Worm (Caenorhabditis elegans) whole organism, L4 larva: ENCODE data around the gene fbxc-20.

Experiments
- D1046.2 ChIP-seq: fragments of 200-800 bp; sonication (Bioruptor generic); IDR thresholded peaks from 2 replicates; pipeline ENCODE4 v1.3.6; 2022; ENCODE audit warnings: missing genetic modification characterization, missing compliant biosample characterization
- F10B5.3 ChIP-seq: sonication (generic microtip); optimal IDR thresholded peaks from 2 replicates; lab custom pipeline; 2016; ENCODE audit warnings: mild to moderate bottlenecking, missing genetic modification characterization, missing compliant biosample characterization
- F26F4.8 ChIP-seq: fragments of 200-800 bp; sonication (Bioruptor generic); conservative IDR thresholded peaks from 2 replicates; pipeline ENCODE4 v1.3.6; 2022; ENCODE audit warnings: missing genetic modification characterization, missing compliant biosample characterization
- F49E8.2 ChIP-seq: sonication (generic microtip); optimal IDR thresholded peaks from 2 replicates; lab custom pipeline; 2016; ENCODE audit warnings: missing compliant biosample characterization, mild to moderate bottlenecking, missing genetic modification characterization, borderline replicate concordance
- T26A8.4 ChIP-seq: fragments of 200-800 bp; sonication (Bioruptor generic); IDR thresholded peaks from 2 replicates; pipeline ENCODE4 v1.3.6; 2022; ENCODE audit warnings: missing genetic modification characterization, missing compliant biosample characterization
- ZK337.2 ChIP-seq: fragments of 200-800 bp; sonication (Bioruptor generic); IDR thresholded peaks from 2 replicates; pipeline ENCODE4 v1.3.6; 2022; ENCODE audit warnings: missing genetic modification reagents, missing genetic modification characterization, missing compliant biosample characterization
- aha-1 ChIP-seq: fragments of 150-350 bp; peaks from one replicate; lab custom pipeline; 2014; ENCODE audit warnings: missing biosample characterization, missing genetic modification characterization
- attf-4 ChIP-seq: sonication (generic microtip); optimal IDR thresholded peaks from 3 replicates; lab custom pipeline; 2017; ENCODE audit warnings: missing biosample characterization, missing genetic modification characterization
- ceh-32 ChIP-seq: sonication (generic microtip); optimal IDR thresholded peaks from 2 replicates; lab custom pipeline; 2016; ENCODE audit warnings: mild to moderate bottlenecking, missing genetic modification characterization, missing compliant biosample characterization; ENCODE audit not compliant: poor library complexity
- ceh-44 ChIP-seq: fragments of 200-800 bp; sonication (Bioruptor generic); IDR thresholded peaks from 2 replicates; pipeline ENCODE4 v1.3.6; 2022; ENCODE audit warnings: missing genetic modification reagents, missing genetic modification characterization, missing compliant biosample characterization
- ceh-62 ChIP-seq: sonication (generic microtip); optimal IDR thresholded peaks from 2 replicates; lab custom pipeline; 2017; ENCODE audit warnings: missing biosample characterization, missing genetic modification characterization
- ces-1 ChIP-seq: fragments of 150-350 bp; sonication (generic microtip); optimal IDR thresholded peaks from 4 replicates; lab custom pipeline; 2014; ENCODE audit warnings: missing biosample characterization, missing genetic modification reagents, missing genetic modification characterization
- ctbp-1 ChIP-seq: fragments of 200-800 bp; sonication (Bioruptor generic); IDR thresholded peaks from 2 replicates; pipeline ENCODE4 v1.3.6; 2022; ENCODE audit warnings: missing genetic modification reagents, missing genetic modification characterization, missing compliant biosample characterization
- daf-12 ChIP-seq: fragments of 150-350 bp; optimal IDR thresholded peaks from 2 replicates; lab custom pipeline; 2014; ENCODE audit warnings: missing biosample characterization, missing genetic modification reagents, missing genetic modification characterization
- daf-19 ChIP-seq: fragments of 200-800 bp; sonication (Bioruptor generic); conservative IDR thresholded peaks from 2 replicates; pipeline ENCODE4 v1.3.6; 2022; ENCODE audit warnings: missing genetic modification characterization, missing compliant biosample characterization
- daf-8 ChIP-seq: fragments of 200-800 bp; sonication (Bioruptor generic); IDR thresholded peaks from 2 replicates; pipeline ENCODE4 v1.3.6; 2022; ENCODE audit warnings: missing genetic modification characterization, missing compliant biosample characterization
- dmd-6 ChIP-seq: fragments of 200-800 bp; sonication (Bioruptor generic); IDR thresholded peaks from 2 replicates; pipeline ENCODE4 v1.3.6; 2022; ENCODE audit warnings: missing genetic modification reagents, missing genetic modification characterization, missing compliant biosample characterization
- dmd-8 ChIP-seq: fragments of 200-800 bp; sonication (Bioruptor generic); IDR thresholded peaks from 2 replicates; pipeline ENCODE4 v1.3.6; 2022; ENCODE audit warnings: missing genetic modification characterization, missing compliant biosample characterization
- dmd-9 ChIP-seq: fragments of 200-800 bp; sonication (Bioruptor generic); IDR thresholded peaks from 2 replicates; pipeline ENCODE4 v1.3.6; 2022; ENCODE audit warnings: missing genetic modification reagents, missing genetic modification characterization, missing compliant biosample characterization
- dpl-1 ChIP-seq: fragments of 150-350 bp; optimal IDR thresholded peaks from 2 replicates; lab custom pipeline; 2014; ENCODE audit warnings: missing biosample characterization, missing genetic modification reagents, missing genetic modification characterization
- duxl-1 ChIP-seq: sonication (generic microtip); optimal IDR thresholded peaks from 2 replicates; lab custom pipeline; 2016; ENCODE audit warnings: mild to moderate bottlenecking, missing genetic modification characterization, moderate library complexity, missing compliant biosample characterization; ENCODE audit not compliant: poor library complexity
- dve-1 ChIP-seq: sonication (generic microtip); optimal IDR thresholded peaks from 2 replicates; lab custom pipeline; 2017; ENCODE audit warnings: antibody characterized with exemption, mild to moderate bottlenecking, missing genetic modification characterization, missing compliant biosample characterization; ENCODE audit not compliant: insufficient read depth
- fkh-10 ChIP-seq: fragments of 150-350 bp; optimal IDR thresholded peaks from 2 replicates; lab custom pipeline; 2014; ENCODE audit warnings: missing biosample characterization, missing genetic modification reagents, missing genetic modification characterization
- hif-1 ChIP-seq, 2 experiments: sonication (generic microtip); optimal IDR thresholded peaks; 2 replicates each; lab custom pipeline; 2016 to 2017; ENCODE audit warnings: missing compliant biosample characterization in 2 of 2, missing genetic modification characterization in 2 of 2, missing genetic modification reagents in 2 of 2, missing genotype in 2 of 2, mild to moderate bottlenecking in 1 of 2
- hlh-11 ChIP-seq: fragments of 200-800 bp; sonication (Bioruptor generic); optimal IDR thresholded peaks from 2 replicates; lab custom pipeline; 2018; ENCODE audit warnings: mild to moderate bottlenecking, missing genetic modification characterization, missing compliant biosample characterization
- jun-1 ChIP-seq: fragments of 150-350 bp; optimal IDR thresholded peaks from 2 replicates; lab custom pipeline; 2014; ENCODE audit warnings: missing biosample characterization, missing genetic modification reagents, missing genetic modification characterization
- lin-13 ChIP-seq: fragments of 150-350 bp; optimal IDR thresholded peaks from 2 replicates; lab custom pipeline; 2014; ENCODE audit warnings: missing biosample characterization, missing genetic modification reagents, missing genetic modification characterization
- lin-38 ChIP-seq: fragments of 200-800 bp; sonication (Bioruptor generic); IDR thresholded peaks from 2 replicates; pipeline ENCODE4 v1.3.6; 2022; ENCODE audit warnings: missing genetic modification reagents, missing genetic modification characterization, missing compliant biosample characterization
- lsy-2 ChIP-seq, 2 experiments: fragments of 150-350 bp in 1 of 2; sonication (generic microtip) in 1 of 2; optimal IDR thresholded peaks; 2 replicates each; lab custom pipeline; 2014 to 2017; ENCODE audit warnings: missing biosample characterization in 2 of 2, missing genetic modification characterization in 2 of 2
- madf-9 ChIP-seq: fragments of 200-800 bp; sonication (Bioruptor generic); conservative IDR thresholded peaks from 2 replicates; pipeline ENCODE4 v1.3.6; 2022; ENCODE audit warnings: missing genetic modification reagents, missing genetic modification characterization, missing compliant biosample characterization
- mdt-29 ChIP-seq: fragments of 200-800 bp; sonication (Bioruptor generic); IDR thresholded peaks from 2 replicates; pipeline ENCODE4 v1.3.6; 2022; ENCODE audit warnings: missing genetic modification reagents, missing genetic modification characterization, missing compliant biosample characterization
- mep-1 ChIP-seq: fragments of 150-350 bp; sonication (generic microtip); optimal IDR thresholded peaks from 3 replicates; lab custom pipeline; 2014; ENCODE audit warnings: missing biosample characterization, missing genetic modification characterization
- nhr-10 ChIP-seq: fragments of 150-350 bp; optimal IDR thresholded peaks from 2 replicates; lab custom pipeline; 2014; ENCODE audit warnings: missing biosample characterization, missing genetic modification characterization
- nhr-11 ChIP-seq: fragments of 150-350 bp; optimal IDR thresholded peaks from 2 replicates; lab custom pipeline; 2014; ENCODE audit warnings: missing biosample characterization, missing genetic modification characterization
- nhr-111 ChIP-seq: fragments of 200-800 bp; sonication (Bioruptor generic); optimal IDR thresholded peaks from 2 replicates; lab custom pipeline; 2018; ENCODE audit warnings: mild to moderate bottlenecking, missing genetic modification characterization, missing compliant biosample characterization
- nhr-41 ChIP-seq: fragments of 200-800 bp; sonication (Bioruptor generic); IDR thresholded peaks from 2 replicates; pipeline ENCODE4 v1.3.6; 2022; ENCODE audit warnings: missing genetic modification reagents, missing genetic modification characterization, missing compliant biosample characterization
- nhr-48 ChIP-seq: sonication (generic microtip); optimal IDR thresholded peaks from 2 replicates; lab custom pipeline; 2016; ENCODE audit warnings: mild to moderate bottlenecking, missing genetic modification characterization, missing compliant biosample characterization
- nhr-6 ChIP-seq: fragments of 150-350 bp; optimal IDR thresholded peaks from 2 replicates; lab custom pipeline; 2014; ENCODE audit warnings: missing biosample characterization, missing genetic modification characterization
- nhr-77 ChIP-seq: fragments of 150-350 bp; optimal IDR thresholded peaks from 2 replicates; lab custom pipeline; 2014; ENCODE audit warnings: missing biosample characterization, missing genetic modification characterization
- pha-4 ChIP-seq, 2 experiments: fragments of 150-350 bp in 1 of 2; fragments of 200-800 bp in 1 of 2; sonication (Bioruptor generic) in 1 of 2; IDR thresholded peaks in 1 of 2; optimal IDR thresholded peaks in 1 of 2; 2 replicates each; pipeline versions ENCODE4 v1.3.6 to Lab custom; 2014 to 2022; ENCODE audit warnings: missing genetic modification characterization in 2 of 2, missing genetic modification reagents in 2 of 2, missing biosample characterization in 1 of 2, missing compliant biosample characterization in 1 of 2
- pqm-1 ChIP-seq: sonication (generic microtip); optimal IDR thresholded peaks from 2 replicates; lab custom pipeline; 2017; ENCODE audit warnings: missing biosample characterization, missing genetic modification characterization
- saeg-2 ChIP-seq: fragments of 200-800 bp; sonication (Bioruptor generic); IDR thresholded peaks from 2 replicates; pipeline ENCODE4 v1.3.6; 2022; ENCODE audit warnings: missing genetic modification reagents, missing genetic modification characterization, missing compliant biosample characterization
- snpc-1.2 ChIP-seq: fragments of 200-800 bp; sonication (Bioruptor generic); IDR thresholded peaks from 2 replicates; pipeline ENCODE4 v1.3.6; 2022; ENCODE audit warnings: missing genetic modification reagents, missing genetic modification characterization, missing compliant biosample characterization
- spr-1 ChIP-seq: sonication (generic microtip); optimal IDR thresholded peaks from 2 replicates; lab custom pipeline; 2016; ENCODE audit warnings: mild to moderate bottlenecking, missing genetic modification characterization, missing compliant biosample characterization
- unc-130 ChIP-seq: sonication (generic microtip); optimal IDR thresholded peaks from 2 replicates; lab custom pipeline; 2016; ENCODE audit warnings: missing genetic modification reagents, missing genetic modification characterization, missing compliant biosample characterization
- unc-39 ChIP-seq: sonication (generic microtip); optimal IDR thresholded peaks from 2 replicates; lab custom pipeline; 2017; ENCODE audit warnings: missing biosample characterization, missing genetic modification characterization
- unc-62 ChIP-seq, 3 experiments: fragments of 150-350 bp in 1 of 3; sonication (generic microtip); optimal IDR thresholded peaks in 2 of 3; peaks in 1 of 3; 1 replicate in 1 of 3; 2 replicates in 2 of 3; lab custom pipeline; 2014 to 2017; ENCODE audit warnings: missing biosample characterization in 3 of 3, missing genetic modification characterization in 3 of 3, missing genetic modification reagents in 3 of 3, missing genotype in 1 of 3
- vab-7 ChIP-seq: fragments of 200-800 bp; sonication (Bioruptor generic); IDR thresholded peaks from 2 replicates; pipeline ENCODE4 v1.3.6; 2022; ENCODE audit warnings: missing genetic modification reagents, missing genetic modification characterization, missing compliant biosample characterization
- zfp-3 ChIP-seq: fragments of 200-800 bp; sonication (Bioruptor generic); conservative IDR thresholded peaks from 2 replicates; pipeline ENCODE4 v1.3.6; 2022; ENCODE audit warnings: missing genetic modification reagents, missing genetic modification characterization, missing compliant biosample characterization
- zip-2 ChIP-seq: fragments of 150-350 bp; optimal IDR thresholded peaks from 2 replicates; lab custom pipeline; 2014; ENCODE audit warnings: missing biosample characterization, missing genetic modification characterization

The fbxc-20 gene

DNA sequence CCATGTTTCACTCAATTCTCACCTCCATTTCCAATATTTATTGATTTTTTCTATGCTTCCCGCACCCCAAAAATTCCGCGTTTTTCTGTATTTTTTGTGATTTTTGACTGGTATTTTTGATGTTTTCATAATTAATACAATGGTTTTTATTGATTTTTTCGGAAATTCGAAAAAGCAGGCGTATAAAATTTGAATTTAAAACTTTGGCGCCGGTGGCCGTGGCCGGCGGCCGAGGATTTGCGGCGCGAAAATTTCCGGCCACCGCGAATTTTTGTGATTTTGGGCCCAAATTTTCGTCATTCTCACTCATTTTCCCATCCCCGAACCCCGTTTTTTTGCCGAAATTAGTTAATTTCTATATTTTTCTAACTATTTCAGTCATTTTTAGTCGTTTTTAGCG, 32.1 kb downstream of the fbxc-20 start (continued):
- TF ChIP-seq ceh-32 (tag; lab: Kevin White, UChicago) (no peak), zip-2 (tag; lab: Kevin White, UChicago) (no peak), fkh-10 (no peak), lin-13 (GFP tag; lab: Kevin White, UChicago) (no peak), T26A8.4 (GFP tag; lab: Robert Waterston, UW) (no peak), snpc-1.2 (GFP tag; lab: Robert Waterston, UW) (0 out of 2 replicates have a peak, but pooled peaks have one; percentile 11), duxl-1 (no peak), nhr-77 (tag; lab: Kevin White, UChicago) (no peak), dve-1 (tag; lab: Kevin White, UChicago) (peak; percentile 1), ces-1 (GFP tag; lab: Kevin White, UChicago) (no peak), pqm-1 (tag; lab: Kevin White, UChicago) (no peak), dpl-1 (GFP tag; lab: Kevin White, UChicago) (peak; percentile 88), dmd-9 (peak; percentile 73; the same call in 1 of the 2 replicates), daf-19 (GFP tag; lab: Robert Waterston, UW) (no peak), spr-1 (tag; lab: Kevin White, UChicago) (no peak), unc-39 (tag; lab: Kevin White, UChicago) (no peak), hif-1 (tag; optimal IDR thresholded peaks at IDR 0.05; lab: Kevin White, UChicago) (peak in 1 of 2 experiments; percentile 75), F10B5.3 (tag; lab: Kevin White, UChicago) (no peak), lin-38 (GFP tag; lab: Robert Waterston, UW) (peak; percentile 82), daf-8 (no peak), nhr-11 (tag; lab: Kevin White, UChicago) (no peak), aha-1 (tag; lab: Kevin White, UChicago) (peak; percentile 66), vab-7 (GFP tag; lab: Robert Waterston, UW) (0 out of 2 replicates have a peak, but pooled peaks have one; percentile 25), F26F4.8 (GFP tag; lab: Robert Waterston, UW) (no peak), ZK337.2 (GFP tag; lab: Robert Waterston, UW) (peak; percentile 96), F49E8.2 (peak; percentile 35), nhr-41 (GFP tag; lab: Robert Waterston, UW) (no peak), mep-1 (tag; lab: Kevin White, UChicago) (no peak), daf-12 (tag; lab: Kevin White, UChicago) (no peak), lsy-2 (tag; optimal IDR thresholded peaks at IDR 0.05; lab: Kevin White, UChicago) (peak in 1 of 2 experiments; percentile 36), pha-4 (GFP tag; IDR thresholded peaks at IDR 0.05; lab: Robert Waterston, UW) (peak; percentile 51; the same call in 1 of the 2 replicates), pha-4 (tag; optimal IDR thresholded peaks at IDR 0.05; lab: Kevin White, UChicago) (no peak), ctbp-1 (GFP tag; lab: Robert Waterston, UW) (no peak), mdt-29 (GFP tag; lab: Robert Waterston, UW) (0 out of 2 replicates have a peak, but pooled peaks have one; percentile 18), unc-62 (GFP tag; optimal IDR thresholded peaks at IDR 0.05 in 1 of 2; lab: Kevin White, UChicago) (no peak), unc-62 (tag; optimal IDR thresholded peaks at IDR 0.05; lab: Kevin White, UChicago) (no peak), attf-4 (no peak), madf-9 (GFP tag; lab: Robert Waterston, UW) (peak; percentile 41; the same call in 1 of the 2 replicates), D1046.2 (peak; percentile 54; the same call in 1 of the 2 replicates), nhr-48 (no peak), nhr-6 (tag; lab: Kevin White, UChicago) (no peak), nhr-10 (tag; lab: Kevin White, UChicago) (no peak), ceh-62 (tag; lab: Kevin White, UChicago) (no peak), ceh-44 (GFP tag; lab: Robert Waterston, UW) (peak; percentile 80), unc-130 (peak; percentile 92), dmd-8 (GFP tag; lab: Robert Waterston, UW) (no peak), nhr-111 (GFP tag; lab: Kevin White, UChicago) (no peak), zfp-3 (GFP tag; lab: Robert Waterston, UW) (peak; percentile 48; the same call in 1 of the 2 replicates), saeg-2 (GFP tag; lab: Robert Waterston, UW) (no peak), hlh-11 (tag; lab: Kevin White, UChicago) (peak; percentile 36), jun-1 (tag; lab: Kevin White, UChicago) (no peak), dmd-6 (GFP tag; lab: Robert Waterston, UW) (peak; percentile 47)
